Worm (Caenorhabditis elegans) whole organism, L3 larva: Measurements from ENCODE around the gene Y24D9A.6.

Source experiments
- ZK546.5 ChIP-seq: sonication (generic microtip); optimal IDR thresholded peaks from 2 replicates; lab custom pipeline; 2017; ENCODE audit warnings: missing biosample characterization, missing genetic modification characterization
- ceh-9 ChIP-seq: sonication (generic microtip); optimal IDR thresholded peaks from 2 replicates; lab custom pipeline; 2018; ENCODE audit warnings: missing biosample characterization, missing genetic modification characterization
- egl-5 ChIP-seq: fragments of 150-350 bp; optimal IDR thresholded peaks from 2 replicates; lab custom pipeline; 2017; ENCODE audit warnings: missing biosample characterization, missing genetic modification reagents, missing genetic modification characterization, inconsistent platforms

ce11 chrIV:4403870-4404269, 3.7 kb upstream of the Y24D9A.6 start:
- TF ChIP-seq ceh-9 (tag; lab: Kevin White, UChicago) (no peak), egl-5 (no peak), ZK546.5 (tag; lab: Kevin White, UChicago) (no peak)
